Fruit fly (Drosophila melanogaster) whole organism, embryonic: ENCODE results near the gene Jhbp2.

ENCODE experiments used
- ATbp ChIP-seq: fragments of 200-800 bp; sonication (Bioruptor generic); optimal IDR thresholded peaks from 2 replicates; lab custom pipeline; 2017; ENCODE audit warnings: missing biosample characterization, mild to moderate bottlenecking, missing genetic modification characterization, missing genetic modification reagents
- Bdp1 ChIP-seq: fragments of 200-800 bp; sonication (Bioruptor generic); optimal IDR thresholded peaks from 3 replicates; lab custom pipeline; 2016; ENCODE audit warnings: missing biosample characterization, missing genetic modification characterization
- CG10267 ChIP-seq: fragments of 200-800 bp; sonication (Bioruptor generic); optimal IDR thresholded peaks from 2 replicates; lab custom pipeline; 2018; ENCODE audit warnings: missing biosample characterization, mild to moderate bottlenecking, missing genetic modification characterization, moderate library complexity
- CG12155 ChIP-seq: fragments of 200-800 bp; sonication (Bioruptor generic); optimal IDR thresholded peaks from 3 replicates; lab custom pipeline; 2016; ENCODE audit warnings: missing biosample characterization, missing genetic modification characterization
- CG12769 ChIP-seq: fragments of 200-800 bp; sonication (Bioruptor generic); optimal IDR thresholded peaks from 2 replicates; lab custom pipeline; 2019; ENCODE audit warnings: missing biosample characterization, mild to moderate bottlenecking, missing genetic modification characterization, moderate library complexity
- CG13296 ChIP-seq: fragments of 200-800 bp; sonication (Bioruptor generic); optimal IDR thresholded peaks from 3 replicates; lab custom pipeline; 2018; ENCODE audit warnings: missing biosample characterization, mild to moderate bottlenecking, missing genetic modification characterization
- CG13775 ChIP-seq: fragments of 200-800 bp; sonication (Bioruptor generic); optimal IDR thresholded peaks from 3 replicates; lab custom pipeline; 2017; ENCODE audit warnings: missing biosample characterization, mild to moderate bottlenecking, missing genetic modification characterization
- CG14050 ChIP-seq: fragments of 200-800 bp; sonication (Bioruptor generic); IDR thresholded peaks from 3 replicates; pipeline ENCODE4 v1.3.6; 2022; ENCODE audit warnings: missing biosample characterization, missing genetic modification characterization
- CG14441 ChIP-seq: fragments of 200-800 bp; sonication (Bioruptor generic); IDR thresholded peaks from 2 replicates; pipeline ENCODE4 v1.3.6; 2022; ENCODE audit warnings: missing biosample characterization, missing genetic modification characterization
- CG16813 ChIP-seq: fragments of 200-800 bp; sonication (Bioruptor generic); IDR thresholded peaks from 3 replicates; pipeline ENCODE4 v1.3.6; 2022; ENCODE audit warnings: missing biosample characterization, missing genetic modification characterization; ENCODE audit not compliant: partially characterized antibody
- CG17328 ChIP-seq: fragments of 200-800 bp; sonication (Bioruptor generic); IDR thresholded peaks from 2 replicates; pipeline ENCODE4 v1.3.6; 2022; ENCODE audit warnings: missing biosample characterization, missing genetic modification characterization
- CG17829 ChIP-seq: fragments of 200-800 bp; optimal IDR thresholded peaks from 2 replicates; lab custom pipeline; 2019; ENCODE audit warnings: missing biosample characterization, mild to moderate bottlenecking, missing genetic modification characterization, moderate library complexity
- CG2875 ChIP-seq: fragments of 200-800 bp; sonication (Bioruptor generic); optimal IDR thresholded peaks from 2 replicates; lab custom pipeline; 2017; ENCODE audit warnings: missing biosample characterization, mild to moderate bottlenecking, missing genetic modification characterization, missing genetic modification reagents
- CG30020 ChIP-seq: fragments of 200-800 bp; optimal IDR thresholded peaks from 2 replicates; lab custom pipeline; 2019; ENCODE audit warnings: missing biosample characterization, mild to moderate bottlenecking, missing genetic modification characterization, moderate library complexity
- CG32767 ChIP-seq: fragments of 200-800 bp; sonication (Bioruptor generic); IDR thresholded peaks from 2 replicates; pipeline ENCODE4 v1.3.6; 2022; ENCODE audit warnings: missing biosample characterization, missing genetic modification characterization
- CG3995 ChIP-seq: fragments of 200-800 bp; sonication (Bioruptor generic); optimal IDR thresholded peaks from 3 replicates; lab custom pipeline; 2016; ENCODE audit warnings: missing biosample characterization, missing genetic modification characterization
- CG4424 ChIP-seq: fragments of 200-800 bp; sonication (Bioruptor generic); optimal IDR thresholded peaks from 3 replicates; lab custom pipeline; 2016; ENCODE audit warnings: missing biosample characterization, missing genetic modification characterization
- CG4854 ChIP-seq: fragments of 200-800 bp; sonication (Bioruptor generic); optimal IDR thresholded peaks from 2 replicates; lab custom pipeline; 2016; ENCODE audit warnings: missing biosample characterization, missing genetic modification characterization, inconsistent platforms
- Dfd ChIP-seq, 2 experiments: fragments of >200 bp; optimal IDR thresholded peaks; 2 replicates each; lab custom pipeline; 2017; ENCODE audit warnings: missing biosample characterization in 2 of 2, missing genetic modification characterization in 2 of 2
- Dref ChIP-seq: fragments of 200-800 bp; sonication (Bioruptor generic); IDR thresholded peaks from 2 replicates; pipeline ENCODE4 v1.3.6; 2022; ENCODE audit warnings: missing biosample characterization, missing genetic modification characterization
- Hey ChIP-seq: fragments of 200-800 bp; sonication (Bioruptor generic); optimal IDR thresholded peaks from 3 replicates; lab custom pipeline; 2018; ENCODE audit warnings: missing biosample characterization, mild to moderate bottlenecking, missing genetic modification characterization
- Hr39 ChIP-seq: fragments of >200 bp; optimal IDR thresholded peaks from 2 replicates; lab custom pipeline; 2017
- Jarid2 ChIP-seq: fragments of 200-800 bp; sonication (Bioruptor generic); optimal IDR thresholded peaks from 3 replicates; lab custom pipeline; 2017; ENCODE audit warnings: mild to moderate bottlenecking, missing biosample characterization, missing genetic modification reagents, missing genetic modification characterization
- Lhr ChIP-seq: fragments of 200-800 bp; sonication (Bioruptor generic); optimal IDR thresholded peaks from 3 replicates; lab custom pipeline; 2017; ENCODE audit warnings: mild to moderate bottlenecking, missing biosample characterization, missing genetic modification reagents, missing genetic modification characterization
- Mad ChIP-seq: fragments of 200-800 bp; sonication (Bioruptor generic); optimal IDR thresholded peaks from 2 replicates; lab custom pipeline; 2016; ENCODE audit warnings: missing biosample characterization, missing genetic modification characterization
- Med ChIP-seq: fragments of 200-800 bp; sonication (Bioruptor generic); peaks from one replicate; lab custom pipeline; 2016; ENCODE audit warnings: missing biosample characterization, missing genetic modification characterization, mild to moderate bottlenecking, inconsistent platforms, moderate library complexity
- Myb ChIP-seq: fragments of 200-800 bp; sonication (Bioruptor generic); optimal IDR thresholded peaks from 2 replicates; lab custom pipeline; 2016; ENCODE audit warnings: missing biosample characterization, missing genetic modification characterization
- NC2α ChIP-seq: fragments of 200-800 bp; sonication (Bioruptor generic); optimal IDR thresholded peaks from 2 replicates; lab custom pipeline; 2016; ENCODE audit warnings: missing biosample characterization, missing genetic modification characterization
- Pdp1 ChIP-seq, 2 experiments: fragments of 200-800 bp; sonication (Bioruptor generic); optimal IDR thresholded peaks; 3 replicates each; lab custom pipeline; 2016; ENCODE audit warnings: missing biosample characterization in 2 of 2, missing genetic modification characterization in 2 of 2, mild to moderate bottlenecking in 1 of 2, moderate library complexity in 1 of 2
- Ravus ChIP-seq: fragments of 200-800 bp; sonication (Bioruptor generic); IDR thresholded peaks from 2 replicates; pipeline ENCODE4 v1.3.6; 2022; ENCODE audit warnings: missing biosample characterization, missing genetic modification characterization
- Sox100B ChIP-seq: fragments of 200-800 bp; sonication (Bioruptor generic); optimal IDR thresholded peaks from 3 replicates; lab custom pipeline; 2018; ENCODE audit warnings: missing biosample characterization, mild to moderate bottlenecking, missing genetic modification characterization
- Sry-β ChIP-seq: fragments of 200-800 bp; sonication (Bioruptor generic); optimal IDR thresholded peaks from 2 replicates; lab custom pipeline; 2018; ENCODE audit warnings: missing biosample characterization, mild to moderate bottlenecking, missing genetic modification characterization, moderate library complexity
- Ssrp ChIP-seq: fragments of 200-800 bp; sonication (Bioruptor generic); optimal IDR thresholded peaks from 2 replicates; lab custom pipeline; 2018; ENCODE audit warnings: missing biosample characterization, mild to moderate bottlenecking, missing genetic modification characterization, moderate library complexity
- ato ChIP-seq: fragments of 200-800 bp; sonication (Bioruptor generic); IDR thresholded peaks from 2 replicates; pipeline ENCODE4 v1.3.6; 2022; ENCODE audit warnings: missing biosample characterization, missing genetic modification characterization; ENCODE audit not compliant: partially characterized antibody
- cad ChIP-seq: fragments of >200 bp; optimal IDR thresholded peaks from 2 replicates; lab custom pipeline; 2017; ENCODE audit warnings: missing biosample characterization, missing genetic modification characterization
- dati ChIP-seq: fragments of 200-800 bp; sonication (Bioruptor generic); IDR thresholded peaks from 2 replicates; pipeline ENCODE4 v1.3.6; 2022; ENCODE audit warnings: missing biosample characterization, missing genetic modification characterization
- fu2 ChIP-seq: fragments of 200-800 bp; sonication (Bioruptor generic); optimal IDR thresholded peaks from 2 replicates; lab custom pipeline; 2016; ENCODE audit warnings: missing biosample characterization, missing genetic modification characterization
- gsb-n ChIP-seq: fragments of 200-800 bp; sonication (Bioruptor generic); optimal IDR thresholded peaks from 3 replicates; lab custom pipeline; 2018; ENCODE audit warnings: missing biosample characterization, mild to moderate bottlenecking, missing genetic modification characterization
- jigr1 ChIP-seq: fragments of 200-800 bp; sonication (Bioruptor generic); IDR thresholded peaks from 3 replicates; pipeline ENCODE4 v1.3.6; 2022; ENCODE audit warnings: missing biosample characterization, missing genetic modification characterization
- jing ChIP-seq: fragments of 200-800 bp; sonication (Bioruptor generic); optimal IDR thresholded peaks from 2 replicates; lab custom pipeline; 2018; ENCODE audit warnings: missing biosample characterization, mild to moderate bottlenecking, missing genetic modification characterization
- mirr ChIP-seq: fragments of 200-800 bp; sonication (Bioruptor generic); optimal IDR thresholded peaks from 3 replicates; lab custom pipeline; 2018; ENCODE audit warnings: missing biosample characterization, mild to moderate bottlenecking, missing genetic modification characterization
- pita ChIP-seq: fragments of 200-800 bp; sonication (Bioruptor generic); optimal IDR thresholded peaks from 2 replicates; lab custom pipeline; 2017; ENCODE audit warnings: missing biosample characterization, mild to moderate bottlenecking, missing genetic modification characterization
- scrt ChIP-seq: fragments of 200-800 bp; sonication (Bioruptor generic); optimal IDR thresholded peaks from 2 replicates; lab custom pipeline; 2018; ENCODE audit warnings: missing biosample characterization, mild to moderate bottlenecking, missing genetic modification characterization, moderate library complexity
- sens ChIP-seq: fragments of 200-800 bp; sonication (Bioruptor generic); peaks from one replicate; lab custom pipeline; 2016; ENCODE audit warnings: missing biosample characterization, missing genetic modification characterization
- tio ChIP-seq: fragments of 200-800 bp; sonication (Bioruptor generic); optimal IDR thresholded peaks from 2 replicates; lab custom pipeline; 2017; ENCODE audit warnings: missing biosample characterization, missing genetic modification characterization, inconsistent platforms
- unpg ChIP-seq: fragments of 200-800 bp; sonication (Bioruptor generic); optimal IDR thresholded peaks from 3 replicates; lab custom pipeline; 2018; ENCODE audit warnings: missing biosample characterization, mild to moderate bottlenecking, missing genetic modification characterization, moderate library complexity
- yki ChIP-seq: fragments of >200 bp; optimal IDR thresholded peaks from 3 replicates; lab custom pipeline; 2018

The Jhbp2 gene

dm6 chr3R:4952571-4952929, 8.6 kb downstream of the Jhbp2 start, which contains the start of gene Ubc6 (continued):
- peak; percentile 8 for TF ChIP-seq Ssrp (tag; lab: Kevin White, UChicago)
- TF ChIP-seq fu2: peak; percentile 69
- peak; percentile 78 to 79 for TF ChIP-seq Pdp1 (GFP tag; optimal IDR thresholded peaks at IDR 0.05; lab: Kevin White, UChicago)
- peak; percentile 83 for TF ChIP-seq Mad (GFP tag; lab: Kevin White, UChicago)
- no peak for TF ChIP-seq dati (GFP tag; lab: Robert Waterston, UW)
- TF ChIP-seq scrt (GFP tag; lab: Kevin White, UChicago): no peak
- TF ChIP-seq Lhr: peak; percentile 99
- peak; percentile 47 for TF ChIP-seq NC2α (GFP tag; lab: Kevin White, UChicago)
- TF ChIP-seq pita (GFP tag; lab: Kevin White, UChicago): no peak
- peak; percentile 96 for TF ChIP-seq Med (GFP tag; lab: Kevin White, UChicago)
- TF ChIP-seq sens: peak; percentile 85
- no peak for TF ChIP-seq CG13296 (GFP tag; lab: Kevin White, UChicago)
- no peak for TF ChIP-seq Hr39 (lab: Kevin White, UChicago)
- peak; percentile 50 for TF ChIP-seq tio
- TF ChIP-seq CG3995 (GFP tag; lab: Kevin White, UChicago): peak; percentile 49
- peak; percentile 58 for TF ChIP-seq CG13775 (GFP tag; lab: Kevin White, UChicago)
- no peak for TF ChIP-seq Ravus (GFP tag; lab: Robert Waterston, UW)
- no peak for TF ChIP-seq CG14441 (GFP tag; lab: Robert Waterston, UW)
- no peak for TF ChIP-seq Dref
- no peak for TF ChIP-seq CG17328 (GFP tag; lab: Robert Waterston, UW)
- TF ChIP-seq cad (GFP tag; lab: Kevin White, UChicago): peak; percentile 6
- TF ChIP-seq Sry-β: peak; percentile 13
- TF ChIP-seq CG12769 (tag; lab: Kevin White, UChicago): peak; percentile 75
- TF ChIP-seq Jarid2: peak; percentile 53
- peak; percentile 65 for TF ChIP-seq Bdp1 (GFP tag; lab: Kevin White, UChicago)
- TF ChIP-seq gsb-n (tag; lab: Kevin White, UChicago): peak; percentile 64
- TF ChIP-seq CG32767 (GFP tag; lab: Robert Waterston, UW): no peak
- TF ChIP-seq ATbp (GFP tag; lab: Kevin White, UChicago): peak; percentile 9
- peak; percentile 73 for TF ChIP-seq CG30020
- no peak for TF ChIP-seq jigr1
- TF ChIP-seq CG2875 (GFP tag; lab: Kevin White, UChicago): peak; percentile 52
- TF ChIP-seq ato (GFP tag; lab: Robert Waterston, UW): no peak
- TF ChIP-seq CG14050: no peak
- TF ChIP-seq CG17829 (tag; lab: Kevin White, UChicago): peak; percentile 78
- TF ChIP-seq unpg (GFP tag; lab: Kevin White, UChicago): peak; percentile 38
- TF ChIP-seq Hey (tag; lab: Kevin White, UChicago): peak; percentile 11
- TF ChIP-seq CG16813: no peak
- TF ChIP-seq yki (lab: Kevin White, UChicago): no peak
- TF ChIP-seq CG4424 (GFP tag; lab: Kevin White, UChicago): peak; percentile 62
- no peak for TF ChIP-seq Dfd (GFP tag; optimal IDR thresholded peaks at IDR 0.05; lab: Kevin White, UChicago)
- peak; percentile 75 for TF ChIP-seq CG10267 (tag; lab: Kevin White, UChicago)
- peak; percentile 24 for TF ChIP-seq mirr (GFP tag; lab: Kevin White, UChicago)
- no peak for TF ChIP-seq Sox100B
- TF ChIP-seq Myb (GFP tag; lab: Kevin White, UChicago): peak; percentile 84
- peak; percentile 46 for TF ChIP-seq CG4854 (GFP tag; lab: Kevin White, UChicago)
- peak; percentile 68 for TF ChIP-seq CG12155 (GFP tag; lab: Kevin White, UChicago)
- no peak for TF ChIP-seq jing (GFP tag; lab: Kevin White, UChicago)
